Worm (Caenorhabditis elegans) whole organism, L4/young adult: Measurements from ENCODE around the gene srd-70.

Experiments
- W03F9.2 ChIP-seq: fragments of 150-350 bp; optimal IDR thresholded peaks from 2 replicates; lab custom pipeline; 2014; ENCODE audit warnings: missing biosample characterization, missing genetic modification characterization
- him-1 ChIP-seq: sonication (generic microtip); optimal IDR thresholded peaks from 2 replicates; lab custom pipeline; 2016; ENCODE audit warnings: missing genotype, missing genetic modification reagents, missing genetic modification characterization, missing compliant biosample characterization

ce11 chrV:20422738-20423137 is 31.2 kb upstream of the srd-70 start:
- TF ChIP-seq him-1 (tag; lab: Kevin White, UChicago), result no peak
- TF ChIP-seq W03F9.2 (tag; lab: Kevin White, UChicago), result no peak
